Worm (Caenorhabditis elegans) whole organism, midembryonic: ENCODE data around the gene Y59H11AM.4.

Source experiments
- T22C8.4 ChIP-seq: fragments of 200-800 bp; sonication (Bioruptor generic); IDR thresholded peaks from 2 replicates; pipeline ENCODE4 v1.3.6; 2022; ENCODE audit warnings: missing genetic modification characterization, missing compliant biosample characterization
- cog-1 ChIP-seq: sonication (generic microtip); optimal IDR thresholded peaks from 2 replicates; lab custom pipeline; 2016; ENCODE audit warnings: missing genetic modification characterization, missing compliant biosample characterization
- flt-1 ChIP-seq: fragments of 200-800 bp; sonication (Bioruptor generic); IDR thresholded peaks from 2 replicates; pipeline ENCODE4 v1.3.6; 2022; ENCODE audit warnings: missing genetic modification characterization, missing compliant biosample characterization
- klf-2 ChIP-seq: fragments of 200-800 bp; sonication (Bioruptor generic); conservative IDR thresholded peaks from 2 replicates; pipeline ENCODE4 v1.3.6; 2022; ENCODE audit warnings: missing genetic modification reagents, missing genetic modification characterization, missing compliant biosample characterization
- med-1 ChIP-seq: sonication (generic microtip); optimal IDR thresholded peaks from 2 replicates; lab custom pipeline; 2017; ENCODE audit warnings: missing genetic modification characterization, mild to moderate bottlenecking, missing compliant biosample characterization, antibody characterized with exemption, missing genetic modification reagents; ENCODE audit not compliant: insufficient read depth
- ref-1 ChIP-seq: fragments of 200-800 bp; sonication (Bioruptor generic); conservative IDR thresholded peaks from 2 replicates; pipeline ENCODE4 v1.3.6; 2022; ENCODE audit warnings: missing genetic modification reagents, missing genetic modification characterization, missing compliant biosample characterization
- tab-1 ChIP-seq: fragments of 200-800 bp; sonication (Bioruptor generic); IDR thresholded peaks from 2 replicates; pipeline ENCODE4 v1.3.6; 2022; ENCODE audit warnings: missing genetic modification characterization, missing compliant biosample characterization
- ztf-23 ChIP-seq: fragments of 200-800 bp; sonication (Bioruptor generic); IDR thresholded peaks from 2 replicates; pipeline ENCODE4 v1.3.6; 2022; ENCODE audit warnings: missing genetic modification reagents, missing genetic modification characterization, missing compliant biosample characterization
- ztf-29 ChIP-seq: fragments of 200-800 bp; sonication (Bioruptor generic); IDR thresholded peaks from 2 replicates; pipeline ENCODE4 v1.3.6; 2022; ENCODE audit warnings: missing genetic modification reagents, missing genetic modification characterization, missing compliant biosample characterization

Y59H11AM.4 gene

DNA sequence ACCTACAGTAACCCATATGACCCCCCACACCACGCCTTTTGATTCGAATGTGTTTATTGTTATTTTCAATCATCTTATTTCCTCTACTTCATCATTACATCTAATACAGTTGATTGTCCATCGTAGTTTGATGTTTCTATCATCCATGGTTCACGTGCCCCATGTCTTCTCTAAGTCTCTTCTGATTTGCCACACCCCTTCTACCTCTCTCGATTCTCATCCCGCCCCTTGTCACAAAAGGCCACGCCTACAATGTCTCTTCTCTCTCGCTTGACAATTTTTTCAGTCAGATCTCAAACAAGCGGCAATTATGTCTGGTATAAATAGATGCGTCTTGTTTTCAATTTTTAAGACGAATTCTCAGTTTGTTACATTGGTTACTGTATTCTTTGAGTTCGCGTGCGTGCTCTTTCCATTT, 35.1 kb downstream of the Y59H11AM.4 start:
- no peak for TF ChIP-seq klf-2 (GFP tag; lab: Robert Waterston, UW)
- TF ChIP-seq med-1 (GFP tag; lab: Kevin White, UChicago): no peak
- no peak for TF ChIP-seq ztf-23 (GFP tag; lab: Robert Waterston, UW)
- no peak for TF ChIP-seq ref-1
- no peak for TF ChIP-seq tab-1 (GFP tag; lab: Robert Waterston, UW)
- no peak for TF ChIP-seq T22C8.4 (GFP tag; lab: Robert Waterston, UW)
- TF ChIP-seq ztf-29 (GFP tag; lab: Robert Waterston, UW): no peak
- no peak for TF ChIP-seq cog-1 (tag; lab: Kevin White, UChicago)
- no peak for TF ChIP-seq flt-1 (GFP tag; lab: Robert Waterston, UW)

DNA sequence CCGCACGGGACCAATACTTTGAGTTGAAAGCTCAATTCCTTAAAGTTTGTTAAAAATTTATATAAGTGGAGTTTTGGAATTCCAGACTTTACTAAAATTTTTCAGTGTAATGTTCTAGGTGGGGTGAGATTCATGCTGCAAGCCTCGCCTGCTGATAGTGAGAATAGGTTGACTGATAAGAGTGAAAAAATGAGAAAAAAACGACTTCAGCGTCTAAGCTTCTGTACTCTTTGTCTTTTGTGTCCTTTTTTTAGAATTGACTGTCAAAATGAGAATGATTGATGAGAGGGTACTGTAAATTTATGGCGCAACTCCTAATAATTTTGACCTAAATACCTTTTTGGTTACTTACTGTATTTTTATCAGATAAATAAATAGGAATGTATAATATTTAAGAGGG, 36.0 kb downstream of the Y59H11AM.4 start:
- no peak for TF ChIP-seq ztf-23 (GFP tag; lab: Robert Waterston, UW)
- TF ChIP-seq T22C8.4 (GFP tag; lab: Robert Waterston, UW): no peak
- no peak for TF ChIP-seq tab-1 (GFP tag; lab: Robert Waterston, UW)
- TF ChIP-seq cog-1 (tag; lab: Kevin White, UChicago): no peak
- TF ChIP-seq ztf-29 (GFP tag; lab: Robert Waterston, UW): no peak
- TF ChIP-seq med-1 (GFP tag; lab: Kevin White, UChicago): no peak
- no peak for TF ChIP-seq klf-2 (GFP tag; lab: Robert Waterston, UW)
- no peak for TF ChIP-seq flt-1 (GFP tag; lab: Robert Waterston, UW)
- no peak for TF ChIP-seq ref-1

DNA sequence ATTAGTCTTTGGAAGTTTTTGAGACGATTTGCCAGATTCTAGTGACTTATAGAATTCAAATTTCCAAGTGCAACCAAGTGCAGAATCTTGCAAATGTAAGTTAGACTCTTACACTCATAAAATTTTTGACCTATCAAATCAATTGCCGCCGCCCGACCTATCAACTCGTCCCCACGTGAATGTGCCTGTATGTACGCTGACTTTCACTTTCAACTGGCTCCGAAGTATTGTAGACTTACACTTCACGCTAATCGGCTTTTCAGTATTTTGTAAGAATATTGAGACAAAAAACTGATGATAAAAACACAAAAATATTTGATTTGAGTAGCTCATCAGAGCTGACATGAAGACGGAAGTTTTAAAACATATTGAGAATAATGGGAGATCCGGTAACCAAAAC, 37.4 kb downstream of the Y59H11AM.4 start:
- TF ChIP-seq flt-1 (GFP tag; lab: Robert Waterston, UW) (no peak), cog-1 (tag; lab: Kevin White, UChicago) (no peak), klf-2 (GFP tag; lab: Robert Waterston, UW) (no peak), ztf-29 (GFP tag; lab: Robert Waterston, UW) (no peak), med-1 (GFP tag; lab: Kevin White, UChicago) (no peak), ref-1 (no peak), tab-1 (GFP tag; lab: Robert Waterston, UW) (no peak)

DNA sequence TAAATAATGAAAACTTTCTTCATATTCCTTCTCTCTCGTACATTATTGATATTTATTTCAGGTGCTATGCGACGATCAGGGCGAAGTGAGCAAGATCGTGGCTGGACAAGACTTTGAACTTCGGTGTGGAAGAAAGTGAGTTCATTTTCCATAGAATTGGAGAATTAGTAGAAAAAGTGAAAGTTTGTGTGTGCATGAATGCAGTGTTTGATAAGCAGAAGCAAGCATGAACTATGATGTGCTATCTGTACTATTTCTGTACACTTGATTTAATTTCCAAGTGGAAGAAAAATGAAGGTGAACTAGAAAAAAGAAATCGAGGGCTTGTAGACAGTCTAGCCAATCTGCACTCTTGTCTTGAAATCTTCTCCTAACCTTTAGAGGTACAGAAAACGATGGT, 38.1 kb downstream of the Y59H11AM.4 start:
- TF ChIP-seq ztf-23 (GFP tag; lab: Robert Waterston, UW): no peak
- TF ChIP-seq klf-2 (GFP tag; lab: Robert Waterston, UW): no peak
- no peak for TF ChIP-seq ztf-29 (GFP tag; lab: Robert Waterston, UW)
- no peak for TF ChIP-seq T22C8.4 (GFP tag; lab: Robert Waterston, UW)
- TF ChIP-seq flt-1 (GFP tag; lab: Robert Waterston, UW): no peak
- TF ChIP-seq cog-1 (tag; lab: Kevin White, UChicago): no peak
- no peak for TF ChIP-seq med-1 (GFP tag; lab: Kevin White, UChicago)
- no peak for TF ChIP-seq ref-1
- TF ChIP-seq tab-1 (GFP tag; lab: Robert Waterston, UW): no peak

DNA sequence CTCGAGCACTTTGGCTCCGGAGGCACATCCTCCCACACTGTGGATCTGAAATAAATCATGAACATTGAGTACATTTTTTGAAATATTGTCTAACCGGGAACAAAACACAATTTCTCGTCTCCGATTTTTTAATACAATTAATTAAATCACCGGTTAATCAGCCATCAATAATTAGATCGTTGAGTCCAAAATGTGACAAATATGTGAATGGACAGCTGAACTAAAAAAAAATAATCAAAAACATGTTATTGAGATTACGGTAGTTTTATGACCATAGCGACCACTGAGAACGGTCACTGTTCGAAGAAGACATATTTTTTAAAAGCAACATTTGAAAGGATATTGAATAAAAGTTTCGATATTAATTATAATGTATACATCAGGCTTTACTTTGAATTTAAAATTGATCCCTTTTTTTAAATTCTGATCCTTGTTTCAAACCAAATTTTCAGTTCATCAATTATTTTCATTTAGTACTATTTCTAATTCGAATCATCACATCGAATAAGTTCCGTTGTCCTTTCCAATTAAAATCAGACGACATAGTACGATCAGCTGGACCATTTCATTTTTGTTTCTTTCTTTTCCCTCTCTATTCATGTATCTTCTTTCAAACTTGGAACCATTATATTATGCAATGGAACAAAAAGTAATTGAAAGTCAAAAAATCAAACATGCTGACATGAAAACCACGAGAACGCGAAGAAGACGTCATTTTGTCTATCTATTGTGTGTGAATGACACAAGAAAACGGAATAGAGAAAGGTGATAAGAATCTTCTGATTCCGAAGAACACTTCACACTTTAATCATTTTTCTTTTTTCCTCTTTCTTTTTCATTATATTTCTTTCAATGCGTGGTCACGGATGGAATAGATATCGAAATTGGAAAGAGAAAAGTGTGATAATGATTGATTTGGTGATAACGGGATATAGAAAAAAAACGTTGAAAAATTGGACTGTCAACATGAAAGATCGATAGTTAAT, 39.8 kb downstream of the Y59H11AM.4 start:
- TF ChIP-seq flt-1 (GFP tag; lab: Robert Waterston, UW): no peak
- no peak for TF ChIP-seq tab-1 (GFP tag; lab: Robert Waterston, UW)
- no peak for TF ChIP-seq cog-1 (tag; lab: Kevin White, UChicago)
- TF ChIP-seq med-1 (GFP tag; lab: Kevin White, UChicago): no peak

DNA sequence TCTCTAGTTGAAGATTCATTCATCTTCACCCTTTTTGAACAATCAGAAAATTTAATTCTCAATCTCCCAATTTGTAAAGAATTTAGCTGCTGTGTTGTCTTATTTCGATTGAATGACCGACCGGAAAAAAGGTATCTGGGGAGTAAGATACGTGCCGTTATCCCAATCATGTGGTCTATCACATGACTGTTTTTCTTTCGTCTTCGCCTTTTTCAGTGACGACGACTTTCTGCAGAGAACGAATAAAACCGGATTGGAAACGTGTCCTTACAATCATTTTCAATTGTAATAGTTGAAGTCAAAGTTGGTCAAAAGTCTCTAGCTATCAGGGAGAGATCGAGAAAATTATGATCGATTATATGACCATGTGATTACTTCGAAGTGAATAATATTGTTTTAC, 41.1 kb downstream of the Y59H11AM.4 start:
- no peak for TF ChIP-seq T22C8.4 (GFP tag; lab: Robert Waterston, UW)
- no peak for TF ChIP-seq ztf-23 (GFP tag; lab: Robert Waterston, UW)
- no peak for TF ChIP-seq ztf-29 (GFP tag; lab: Robert Waterston, UW)
- no peak for TF ChIP-seq cog-1 (tag; lab: Kevin White, UChicago)
- TF ChIP-seq med-1 (GFP tag; lab: Kevin White, UChicago): no peak
- TF ChIP-seq tab-1 (GFP tag; lab: Robert Waterston, UW): no peak
- no peak for TF ChIP-seq flt-1 (GFP tag; lab: Robert Waterston, UW)
- no peak for TF ChIP-seq klf-2 (GFP tag; lab: Robert Waterston, UW)
- no peak for TF ChIP-seq ref-1

DNA sequence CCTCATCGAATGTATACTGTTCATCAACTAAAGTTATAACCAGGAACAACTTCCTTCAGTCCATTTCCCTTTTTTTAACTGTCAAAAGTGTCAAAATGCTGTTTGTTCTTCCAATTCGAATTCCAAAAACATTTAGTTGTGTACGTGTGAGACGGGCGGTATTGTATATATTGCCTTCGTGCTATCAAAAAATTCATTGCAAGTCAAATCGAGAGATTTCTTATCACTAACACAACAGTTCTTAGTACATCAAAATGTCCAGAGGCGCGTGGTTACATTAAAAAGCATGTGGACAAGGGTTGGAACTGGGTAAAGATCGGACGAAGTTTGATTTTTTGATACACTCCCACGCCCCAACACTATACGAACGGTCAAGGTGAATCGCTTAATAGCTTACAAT, 41.8 kb downstream of the Y59H11AM.4 start:
- TF ChIP-seq flt-1 (GFP tag; lab: Robert Waterston, UW) (no peak), T22C8.4 (GFP tag; lab: Robert Waterston, UW) (no peak), ref-1 (no peak), med-1 (GFP tag; lab: Kevin White, UChicago) (no peak), klf-2 (GFP tag; lab: Robert Waterston, UW) (no peak), ztf-29 (GFP tag; lab: Robert Waterston, UW) (no peak)

DNA sequence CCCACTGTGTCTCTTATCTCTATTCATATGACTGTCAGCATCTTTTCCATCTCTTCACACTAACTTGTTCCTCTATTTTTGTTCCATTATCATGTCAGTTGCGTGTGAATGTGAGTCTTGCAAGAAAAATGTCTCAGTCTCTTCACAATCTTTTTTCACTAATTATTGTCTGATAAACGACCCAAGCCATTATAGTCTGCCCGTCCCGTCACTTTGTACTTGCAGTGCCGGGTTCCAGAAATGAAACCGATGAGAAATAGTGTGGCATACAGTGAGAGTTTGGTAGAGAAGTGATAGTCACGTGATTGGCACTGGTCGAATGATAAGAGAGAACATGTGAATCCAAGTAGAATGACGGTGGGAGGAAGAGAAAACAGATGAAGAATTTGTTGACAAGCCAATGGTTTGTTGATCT, 42.5 kb downstream of the Y59H11AM.4 start:
- TF ChIP-seq med-1 (GFP tag; lab: Kevin White, UChicago) (no peak), tab-1 (GFP tag; lab: Robert Waterston, UW) (no peak), ztf-23 (GFP tag; lab: Robert Waterston, UW) (no peak), T22C8.4 (GFP tag; lab: Robert Waterston, UW) (no peak), flt-1 (GFP tag; lab: Robert Waterston, UW) (no peak), klf-2 (GFP tag; lab: Robert Waterston, UW) (no peak), cog-1 (tag; lab: Kevin White, UChicago) (no peak), ztf-29 (GFP tag; lab: Robert Waterston, UW) (no peak), ref-1 (no peak)

DNA sequence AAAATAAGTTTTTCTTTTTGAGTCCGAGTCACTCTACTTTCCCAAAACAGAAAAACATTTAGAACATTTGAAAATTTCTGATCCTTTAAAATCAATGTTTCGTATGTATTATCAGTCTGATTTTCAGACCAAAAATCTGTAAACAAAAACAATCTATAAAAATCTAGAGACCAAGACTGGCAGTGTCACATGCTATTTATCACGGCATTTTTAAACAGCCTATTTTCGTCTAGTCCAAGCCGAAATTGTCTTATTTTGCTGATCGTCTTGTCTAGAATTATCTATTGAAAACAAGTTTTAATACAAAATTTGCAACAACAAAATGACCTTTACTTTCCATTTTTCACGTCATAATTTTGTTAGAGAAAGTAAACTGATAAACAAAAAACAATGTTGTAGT, 43.6 kb downstream of the Y59H11AM.4 start:
- no peak for TF ChIP-seq cog-1 (tag; lab: Kevin White, UChicago)
- no peak for TF ChIP-seq flt-1 (GFP tag; lab: Robert Waterston, UW)
- TF ChIP-seq med-1 (GFP tag; lab: Kevin White, UChicago): no peak
- TF ChIP-seq ztf-23 (GFP tag; lab: Robert Waterston, UW): no peak
- TF ChIP-seq T22C8.4 (GFP tag; lab: Robert Waterston, UW): no peak
- no peak for TF ChIP-seq ref-1
